ENCODE assay signal across 3 fruit fly cellular contexts in the genomic region with DNA sequence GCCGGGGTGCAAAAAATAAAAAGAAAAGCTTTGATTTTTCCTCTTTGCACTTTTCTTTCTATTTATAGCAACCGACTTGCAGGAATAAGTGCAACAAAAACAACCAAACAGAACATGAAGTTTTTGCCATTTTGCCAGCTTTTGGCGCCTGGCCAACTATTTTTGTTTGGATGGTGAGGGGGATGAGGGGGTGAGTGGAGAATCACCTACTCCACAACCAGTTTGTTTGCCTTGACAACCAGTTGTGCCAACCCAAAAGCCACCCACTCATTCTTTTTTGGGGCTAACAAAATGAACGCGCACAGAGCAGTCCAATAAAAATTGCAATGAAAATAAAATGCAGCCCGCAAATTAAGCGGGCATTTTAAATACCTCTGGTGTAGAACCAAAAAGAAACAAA.
TF ChIP-seq lines count a peak whose summit lies in the region.

No protein-coding gene starts in this region.

- TF ChIP-seq CTCF in whole organism, embryonic (GFP tag; optimal IDR thresholded peaks at IDR 0.05; lab: Kevin White, UChicago): no peak

TF ChIP-seq in whole organism, embryonic, 481 proteins besides CTCF, POLR2A, EP300 and RAD21:
- TF ChIP-seq crol (GFP tag; IDR thresholded peaks at IDR 0.05; lab: Robert Waterston, UW): peak; percentile 11; the same call in 1 of the 2 replicates
- no peak for TF ChIP-seq Ets97D (GFP tag; optimal IDR thresholded peaks at IDR 0.05; lab: Kevin White, UChicago)
- no peak for TF ChIP-seq CG12104 (GFP tag; optimal IDR thresholded peaks at IDR 0.05; lab: Kevin White, UChicago)
- no peak for TF ChIP-seq amos (GFP tag; IDR thresholded peaks at IDR 0.05; lab: Robert Waterston, UW; ENCODE audit: partially characterized antibody)
- no peak for TF ChIP-seq CG17186 (GFP tag; optimal IDR thresholded peaks at IDR 0.05; lab: Kevin White, UChicago)
- TF ChIP-seq Bgb (GFP tag; IDR thresholded peaks at IDR 0.05; lab: Robert Waterston, UW; ENCODE audit: partially characterized antibody): 0 out of 2 replicates have a peak, but pooled peaks have one; percentile 14
- 0 out of 2 replicates have a peak, but pooled peaks have one; percentile 9 for TF ChIP-seq CG43689 (GFP tag; IDR thresholded peaks at IDR 0.05; lab: Robert Waterston, UW)
- TF ChIP-seq slbo (GFP tag; IDR thresholded peaks at IDR 0.05; lab: Robert Waterston, UW): no peak
- peak; percentile 80 for TF ChIP-seq Ets65A (GFP tag; lab: Kevin White, UChicago)
- no peak for TF ChIP-seq lola (GFP tag; optimal IDR thresholded peaks at IDR 0.05; lab: Kevin White, UChicago)

TF ChIP-seq in whole organism, prepupa, 60 proteins besides CTCF, POLR2A, EP300 and RAD21:
- TF ChIP-seq Blimp-1 (GFP tag; optimal IDR thresholded peaks at IDR 0.05; lab: Kevin White, UChicago) (no peak), CG8119 (GFP tag; IDR thresholded peaks at IDR 0.05; lab: Robert Waterston, UW) (no peak), CG6163 (GFP tag; IDR thresholded peaks at IDR 0.05; lab: Robert Waterston, UW) (peak; percentile 27; the same call in 1 of the 3 replicates), fkh (GFP tag; optimal IDR thresholded peaks at IDR 0.05; lab: Kevin White, UChicago) (no peak), CG11762 (GFP tag; optimal IDR thresholded peaks at IDR 0.05; lab: Kevin White, UChicago; ENCODE audit: insufficient read depth) (no peak), CG10669 (GFP tag; optimal IDR thresholded peaks at IDR 0.05; lab: Kevin White, UChicago) (no peak), spab (GFP tag; optimal IDR thresholded peaks at IDR 0.05; lab: Kevin White, UChicago) (no peak), Eip78C (GFP tag; lab: Kevin White, UChicago) (peak; percentile 48), CG11294 (GFP tag; IDR thresholded peaks at IDR 0.05; lab: Robert Waterston, UW) (no peak), Lpt (GFP tag; optimal IDR thresholded peaks at IDR 0.05; lab: Kevin White, UChicago) (no peak), CG3032 (tag; optimal IDR thresholded peaks at IDR 0.05; lab: Kevin White, UChicago) (no peak), ss (GFP tag; optimal IDR thresholded peaks at IDR 0.05; lab: Kevin White, UChicago) (no peak), CG8632 (GFP tag; optimal IDR thresholded peaks at IDR 0.05; lab: Kevin White, UChicago) (no peak), acj6 (GFP tag; optimal IDR thresholded peaks at IDR 0.05; lab: Kevin White, UChicago) (no peak), CG6854 (GFP tag; optimal IDR thresholded peaks at IDR 0.05; lab: Kevin White, UChicago) (no peak), Gug (GFP tag; IDR thresholded peaks at IDR 0.05; lab: Robert Waterston, UW) (no peak), eg (GFP tag; IDR thresholded peaks at IDR 0.05; lab: Robert Waterston, UW) (peak; percentile 54; the same call in 2 of the 3 replicates), CG6276 (GFP tag; optimal IDR thresholded peaks at IDR 0.05; lab: Kevin White, UChicago) (peak; percentile 34), Hr4 (GFP tag; optimal IDR thresholded peaks at IDR 0.05; lab: Kevin White, UChicago) (no peak), CG15336 (GFP tag; IDR thresholded peaks at IDR 0.05; lab: Robert Waterston, UW) (peak; percentile 29; the same call in 1 of the 2 replicates), pdm3 (GFP tag; optimal IDR thresholded peaks at IDR 0.05; lab: Kevin White, UChicago) (no peak)

TF ChIP-seq in whole organism, pupa, 21 proteins besides CTCF, POLR2A, EP300 and RAD21:
- TF ChIP-seq CG14655 (GFP tag; optimal IDR thresholded peaks at IDR 0.05; lab: Kevin White, UChicago) (no peak), CG4496 (GFP tag; IDR thresholded peaks at IDR 0.05; lab: Robert Waterston, UW) (0 out of 3 replicates have a peak, but pooled peaks have one; percentile 7), Ets98B (GFP tag; IDR thresholded peaks at IDR 0.05; lab: Robert Waterston, UW) (peak; percentile 5; the same call in 1 of the 2 replicates), CG12605 (GFP tag; IDR thresholded peaks at IDR 0.05; lab: Robert Waterston, UW) (peak; percentile 16; the same call in 1 of the 2 replicates), Snoo (tag; optimal IDR thresholded peaks at IDR 0.05; lab: Kevin White, UChicago) (no peak), CG32121 (GFP tag; IDR thresholded peaks at IDR 0.05; lab: Robert Waterston, UW) (peak; percentile 39; the same call in 1 of the 2 replicates)
